Worm (Caenorhabditis elegans) whole organism, midembryonic: Measurements from ENCODE around the gene D1054.5.

Experiments used
- T22C8.4 ChIP-seq: fragments of 200-800 bp; sonication (Bioruptor generic); IDR thresholded peaks from 2 replicates; pipeline ENCODE4 v1.3.6; 2022; ENCODE audit warnings: missing genetic modification characterization, missing compliant biosample characterization
- cog-1 ChIP-seq: sonication (generic microtip); optimal IDR thresholded peaks from 2 replicates; lab custom pipeline; 2016; ENCODE audit warnings: missing genetic modification characterization, missing compliant biosample characterization
- tab-1 ChIP-seq: fragments of 200-800 bp; sonication (Bioruptor generic); IDR thresholded peaks from 2 replicates; pipeline ENCODE4 v1.3.6; 2022; ENCODE audit warnings: missing genetic modification characterization, missing compliant biosample characterization
- ztf-23 ChIP-seq: fragments of 200-800 bp; sonication (Bioruptor generic); IDR thresholded peaks from 2 replicates; pipeline ENCODE4 v1.3.6; 2022; ENCODE audit warnings: missing genetic modification reagents, missing genetic modification characterization, missing compliant biosample characterization

DNA sequence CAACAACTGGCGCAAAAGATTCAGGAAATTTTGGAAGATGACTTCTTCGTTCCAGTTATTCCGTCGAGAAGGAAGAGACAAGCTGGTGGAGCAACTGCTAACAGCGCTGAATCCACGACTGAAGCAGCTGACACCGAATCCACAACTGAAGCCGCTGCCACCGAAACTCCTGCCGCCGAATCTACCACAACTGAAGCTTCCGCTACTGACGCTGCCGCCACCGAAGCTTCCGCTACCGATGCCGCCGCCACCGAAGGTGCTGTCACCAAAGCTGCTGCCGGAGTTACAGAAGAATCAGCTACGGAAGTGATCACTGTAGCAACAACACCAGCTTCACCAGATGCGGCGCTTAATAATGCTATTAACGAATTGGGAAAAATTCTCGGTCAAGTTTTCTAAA, 18.1 kb upstream of the D1054.5 start:
- no peak for TF ChIP-seq T22C8.4 (GFP tag; lab: Robert Waterston, UW)
- TF ChIP-seq cog-1 (tag; lab: Kevin White, UChicago): no peak
- TF ChIP-seq ztf-23 (GFP tag; lab: Robert Waterston, UW): no peak
- no peak for TF ChIP-seq tab-1 (GFP tag; lab: Robert Waterston, UW)
